Fruit fly (Drosophila melanogaster) S2 (cell line): ENCODE measurements around the gene fz2.

Experiments
- CG8478 ChIP-seq: fragments of >200 bp; optimal IDR thresholded peaks from 2 replicates; lab custom pipeline; 2018
- CTCF ChIP-seq, 2 experiments: fragments of >200 bp; optimal IDR thresholded peaks; 2 replicates each; lab custom pipeline; 2018

dm6 chr3L:19228371-19228817 is 6.8 kb downstream of the fz2 start:
- TF ChIP-seq CG8478: no peak
- TF ChIP-seq CTCF (optimal IDR thresholded peaks at IDR 0.05; lab: Kevin White, UChicago): no peak
